Worm (Caenorhabditis elegans) whole organism, L3 larva: Measurements from ENCODE around the gene F53F8.4.

ENCODE experiments used
- ZK546.5 ChIP-seq: sonication (generic microtip); optimal IDR thresholded peaks from 2 replicates; lab custom pipeline; 2017; ENCODE audit warnings: missing biosample characterization, missing genetic modification characterization
- ceh-16 ChIP-seq: sonication (generic microtip); optimal IDR thresholded peaks from 2 replicates; lab custom pipeline; 2017; ENCODE audit warnings: missing biosample characterization, missing genetic modification characterization
- ceh-9 ChIP-seq: sonication (generic microtip); optimal IDR thresholded peaks from 2 replicates; lab custom pipeline; 2018; ENCODE audit warnings: missing biosample characterization, missing genetic modification characterization
- fos-1 ChIP-seq: fragments of 150-350 bp; optimal IDR thresholded peaks from 2 replicates; lab custom pipeline; 2014; ENCODE audit warnings: missing biosample characterization, missing genetic modification characterization
- lin-39 ChIP-seq: fragments of 150-350 bp; optimal IDR thresholded peaks from 2 replicates; lab custom pipeline; 2018; ENCODE audit warnings: missing biosample characterization, missing genetic modification reagents, missing genetic modification characterization
- nhr-23 ChIP-seq: fragments of 150-350 bp; optimal IDR thresholded peaks from 2 replicates; lab custom pipeline; 2014; ENCODE audit warnings: missing biosample characterization, missing genetic modification reagents, missing genetic modification characterization
- nhr-25 ChIP-seq: sonication (generic microtip); optimal IDR thresholded peaks from 2 replicates; lab custom pipeline; 2017; ENCODE audit warnings: missing biosample characterization, missing genetic modification characterization
- nhr-67 ChIP-seq: fragments of 150-350 bp; optimal IDR thresholded peaks from 2 replicates; lab custom pipeline; 2014; ENCODE audit warnings: missing biosample characterization, missing genetic modification characterization
- nhr-76 ChIP-seq: fragments of 150-350 bp; sonication (generic microtip); optimal IDR thresholded peaks from 5 replicates; lab custom pipeline; 2014; ENCODE audit warnings: missing biosample characterization, missing genetic modification characterization
- pha-4 ChIP-seq: fragments of 150-350 bp; optimal IDR thresholded peaks from 2 replicates; lab custom pipeline; 2014; ENCODE audit warnings: missing biosample characterization, missing genetic modification reagents, missing genetic modification characterization
- skn-1 ChIP-seq: fragments of 150-350 bp; optimal IDR thresholded peaks from 2 replicates; lab custom pipeline; 2014; ENCODE audit warnings: missing biosample characterization, missing genetic modification characterization
- tbx-2 ChIP-seq: sonication (generic microtip); optimal IDR thresholded peaks from 2 replicates; lab custom pipeline; 2016; ENCODE audit warnings: mild to moderate bottlenecking, missing genetic modification characterization, missing compliant biosample characterization
- unc-39 ChIP-seq: sonication (generic microtip); optimal IDR thresholded peaks from 4 replicates; lab custom pipeline; 2017; ENCODE audit warnings: missing biosample characterization, missing genetic modification characterization
- ztf-11 ChIP-seq: fragments of 150-350 bp; optimal IDR thresholded peaks from 2 replicates; lab custom pipeline; 2014; ENCODE audit warnings: missing biosample characterization, missing genetic modification characterization

DNA sequence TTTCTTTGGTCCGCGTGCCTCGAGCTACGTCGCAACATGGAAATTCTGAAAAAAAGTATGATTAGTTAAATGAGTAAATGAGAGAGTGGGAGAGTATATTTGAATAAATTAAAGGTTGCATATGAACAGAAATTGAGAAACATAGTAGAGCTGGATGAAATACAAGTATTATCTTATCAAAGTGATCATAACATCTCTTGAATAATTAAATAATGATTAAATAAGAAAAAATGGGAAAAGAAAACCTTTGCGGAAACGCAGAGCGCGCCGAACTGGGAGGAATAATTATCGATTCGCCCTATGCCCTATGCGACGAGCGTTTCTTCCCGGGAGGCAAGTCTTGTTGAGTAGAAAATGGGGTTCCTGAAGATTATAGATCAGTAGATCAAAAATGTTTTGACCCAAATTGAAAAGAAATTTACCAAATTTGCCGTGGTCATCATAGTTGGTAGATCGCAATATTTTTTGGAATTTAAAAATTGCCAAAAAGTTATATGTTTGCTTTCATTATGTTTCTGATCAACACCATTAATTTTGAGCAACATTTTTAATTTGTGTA lies 1.9 kb downstream of the F53F8.4 start, which contains the start of gene F53F8.3:
- no peak for TF ChIP-seq unc-39 (tag; lab: Kevin White, UChicago)
- no peak for TF ChIP-seq nhr-67
- no peak for TF ChIP-seq pha-4 (tag; lab: Kevin White, UChicago)
- no peak for TF ChIP-seq tbx-2
- no peak for TF ChIP-seq ZK546.5 (tag; lab: Kevin White, UChicago)
- no peak for TF ChIP-seq nhr-23 (tag; lab: Kevin White, UChicago)
- no peak for TF ChIP-seq ceh-9 (tag; lab: Kevin White, UChicago)
- no peak for TF ChIP-seq ceh-16
- TF ChIP-seq nhr-76 = no peak
- TF ChIP-seq ztf-11 (tag; lab: Kevin White, UChicago) = no peak
- no peak for TF ChIP-seq nhr-25 (tag; lab: Kevin White, UChicago)
- TF ChIP-seq lin-39 = no peak
- no peak for TF ChIP-seq skn-1 (tag; lab: Kevin White, UChicago)
- TF ChIP-seq fos-1 (tag; lab: Kevin White, UChicago) = no peak
